Fruit fly (Drosophila melanogaster) whole organism, wandering third instar larva: Measurements from ENCODE around the gene beta4GalNAcTB.

Experiments used
- Hr78 ChIP-seq: fragments of >200 bp; optimal IDR thresholded peaks from 2 replicates; lab custom pipeline; 2017; ENCODE audit warnings: missing biosample characterization, missing genetic modification characterization
- Mio ChIP-seq: sonication (Bioruptor generic); optimal IDR thresholded peaks from 2 replicates; lab custom pipeline; 2016; ENCODE audit warnings: missing biosample characterization, missing genetic modification characterization
- dl ChIP-seq, 2 experiments: fragments of 175-275, 200-275 bp in 1 of 2; fragments of 200-275 bp in 1 of 2; sonication (Bioruptor generic); optimal IDR thresholded peaks; lab custom pipeline; 2018; ENCODE audit warnings: mild to moderate bottlenecking in 2 of 2, missing biosample characterization in 2 of 2, missing genetic modification characterization in 2 of 2, moderate library complexity in 2 of 2; ENCODE audit not compliant: partially characterized antibody in 2 of 2, insufficient read depth in 1 of 2
- dmrt93B ChIP-seq: fragments of 200-800 bp; sonication (Bioruptor generic); optimal IDR thresholded peaks from 2 replicates; lab custom pipeline; 2018; ENCODE audit warnings: missing biosample characterization, mild to moderate bottlenecking, missing genetic modification characterization
- jim ChIP-seq: fragments of 175-275, 200-325 bp; sonication (Bioruptor generic); optimal IDR thresholded peaks from 2 replicates; lab custom pipeline; 2016; ENCODE audit warnings: missing biosample characterization, mild to moderate bottlenecking, missing genetic modification characterization
- pan ChIP-seq: fragments of >200 bp; optimal IDR thresholded peaks from 2 replicates; lab custom pipeline; 2017
- psq ChIP-seq: fragments of 200-800 bp; sonication (Bioruptor generic); optimal IDR thresholded peaks from 3 replicates; lab custom pipeline; 2017; ENCODE audit warnings: missing biosample characterization, mild to moderate bottlenecking, missing genetic modification characterization, moderate library complexity

DNA sequence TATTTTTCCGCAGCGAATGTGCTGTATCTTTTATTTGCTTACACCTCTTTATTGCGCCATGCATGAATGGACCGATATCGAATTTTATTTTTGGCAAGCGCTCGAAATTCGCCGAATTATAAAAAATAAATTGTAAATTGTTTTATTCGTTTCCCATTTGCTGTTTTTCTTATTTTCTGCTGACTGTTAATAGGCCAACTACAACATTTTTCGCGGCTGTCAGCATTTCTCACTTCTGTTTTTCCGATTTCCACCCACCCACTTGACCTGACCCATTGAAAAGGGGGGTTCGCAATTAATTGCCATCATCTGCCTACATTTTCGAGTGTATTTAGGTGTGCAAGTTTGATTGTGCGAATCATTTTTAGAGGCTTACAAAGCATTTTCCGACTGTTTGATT lies 42.8 kb upstream of the beta4GalNAcTB start:
- TF ChIP-seq pan (lab: Kevin White, UChicago) (no peak), dmrt93B (GFP tag; lab: Kevin White, UChicago) (no peak), Mio (GFP tag; lab: Kevin White, UChicago) (no peak), psq (no peak), jim (GFP tag; lab: Kevin White, UChicago) (no peak), Hr78 (GFP tag; lab: Kevin White, UChicago) (no peak), dl (GFP tag; optimal IDR thresholded peaks at IDR 0.05; lab: Kevin White, UChicago; ENCODE audit: insufficient read depth in 1 of 2, partially characterized antibody in 2 of 2) (no peak)
